Worm (Caenorhabditis elegans): ENCODE results near the gene Y54G9A.5.

- TF ChIP-seq nhr-76 (tag; optimal IDR thresholded peaks at IDR 0.05) = no peak
- no peak for TF ChIP-seq lin-39 (tag; optimal IDR thresholded peaks at IDR 0.05)
Observed at ce11 chrII:13732146-13732545, 9.3 kb downstream of the Y54G9A.5 start.
